Worm (Caenorhabditis elegans) whole organism, L2 larva: ENCODE data around the gene tag-243.

ENCODE experiments used
- alr-1 ChIP-seq: fragments of 150-350 bp; optimal IDR thresholded peaks from 2 replicates; lab custom pipeline; 2014; ENCODE audit warnings: missing biosample characterization, missing genetic modification characterization
- ama-1 ChIP-seq: fragments of 150-350 bp; optimal IDR thresholded peaks from 2 replicates; lab custom pipeline; 2018; ENCODE audit warnings: inconsistent platforms
- blmp-1 ChIP-seq: sonication (generic microtip); optimal IDR thresholded peaks from 2 replicates; lab custom pipeline; 2017; ENCODE audit warnings: missing genetic modification characterization, mild to moderate bottlenecking, missing compliant biosample characterization, antibody characterized with exemption, moderate library complexity; ENCODE audit not compliant: insufficient read depth
- elt-1 ChIP-seq: fragments of 150-350 bp; optimal IDR thresholded peaks from 2 replicates; lab custom pipeline; 2014; ENCODE audit warnings: missing biosample characterization, missing genetic modification characterization
- elt-3 ChIP-seq: sonication (generic microtip); optimal IDR thresholded peaks from 2 replicates; lab custom pipeline; 2017; ENCODE audit warnings: missing biosample characterization, missing genetic modification characterization
- fos-1 ChIP-seq: fragments of 150-350 bp; optimal IDR thresholded peaks from 2 replicates; lab custom pipeline; 2014; ENCODE audit warnings: missing biosample characterization, missing genetic modification characterization
- gmeb-1 ChIP-seq: fragments of 150-350 bp; optimal IDR thresholded peaks from 2 replicates; lab custom pipeline; 2014; ENCODE audit warnings: missing biosample characterization, missing genetic modification characterization
- mab-5 ChIP-seq: fragments of 150-350 bp; optimal IDR thresholded peaks from 2 replicates; lab custom pipeline; 2014; ENCODE audit warnings: missing biosample characterization, missing genetic modification characterization
- nhr-12 ChIP-seq: fragments of 150-350 bp; optimal IDR thresholded peaks from 2 replicates; lab custom pipeline; 2014; ENCODE audit warnings: missing biosample characterization, missing genetic modification characterization
- nhr-237 ChIP-seq: fragments of 150-350 bp; optimal IDR thresholded peaks from 2 replicates; lab custom pipeline; 2014; ENCODE audit warnings: missing biosample characterization, missing genetic modification characterization
- nhr-77 ChIP-seq: fragments of 150-350 bp; optimal IDR thresholded peaks from 2 replicates; lab custom pipeline; 2014; ENCODE audit warnings: missing biosample characterization, missing genetic modification characterization
- snpc-4 ChIP-seq: fragments of 150-350 bp; optimal IDR thresholded peaks from 2 replicates; lab custom pipeline; 2014; ENCODE audit warnings: missing biosample characterization, missing genetic modification characterization
- zag-1 ChIP-seq: fragments of 150-350 bp; optimal IDR thresholded peaks from 2 replicates; lab custom pipeline; 2014; ENCODE audit warnings: missing biosample characterization, missing genetic modification characterization
- ztf-11 ChIP-seq: sonication (generic microtip); optimal IDR thresholded peaks from 2 replicates; lab custom pipeline; 2017; ENCODE audit warnings: missing biosample characterization, missing genetic modification characterization

- TF ChIP-seq gmeb-1 (tag; lab: Kevin White, UChicago): no peak
- TF ChIP-seq mab-5 (tag; lab: Kevin White, UChicago): no peak
- no peak for TF ChIP-seq snpc-4
- TF ChIP-seq ztf-11 (tag; lab: Kevin White, UChicago): no peak
- TF ChIP-seq elt-1 (tag; lab: Kevin White, UChicago): no peak
- TF ChIP-seq fos-1: peak; percentile 77
- TF ChIP-seq elt-3 (tag; lab: Kevin White, UChicago): no peak
- no peak for TF ChIP-seq ama-1 (lab: Kevin White, UChicago)
- no peak for TF ChIP-seq nhr-77 (tag; lab: Kevin White, UChicago)
- TF ChIP-seq nhr-12 (tag; lab: Kevin White, UChicago): no peak
- no peak for TF ChIP-seq blmp-1
- TF ChIP-seq zag-1 (tag; lab: Kevin White, UChicago): no peak
- no peak for TF ChIP-seq alr-1 (tag; lab: Kevin White, UChicago)
- no peak for TF ChIP-seq nhr-237
These were observed 45.0 kb downstream of the tag-243 start, which contains the start of gene pfas-1 for ce11 chrIII:4643262-4643661.
